Fruit fly (Drosophila melanogaster): ENCODE measurements around the gene obst-E.

DNA sequence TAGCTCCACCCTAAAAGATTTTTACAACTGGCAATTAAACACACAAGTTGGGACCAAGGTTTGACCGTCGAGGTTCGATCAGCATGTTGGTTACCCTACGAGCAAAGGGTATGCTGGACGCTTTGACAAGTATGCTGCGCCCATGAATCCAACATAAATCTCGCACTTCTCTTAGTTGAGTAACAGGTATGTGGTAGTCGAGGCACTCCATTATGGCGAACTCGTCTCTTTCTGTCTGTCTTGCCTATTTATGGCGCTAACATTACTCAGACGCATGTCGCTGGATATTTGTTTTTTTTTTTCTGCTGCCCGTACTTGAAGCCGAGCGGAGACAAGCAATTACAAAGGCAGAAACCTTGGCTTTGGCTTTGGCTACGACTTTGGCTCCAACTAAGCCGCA is 15.2 kb upstream of the obst-E start:
- TF ChIP-seq usp (GFP tag; optimal IDR thresholded peaks at IDR 0.05), result no peak
- TF ChIP-seq psq (optimal IDR thresholded peaks at IDR 0.05), result no peak
- no peak for TF ChIP-seq CG8478 (optimal IDR thresholded peaks at IDR 0.05)
- TF ChIP-seq EcR (GFP tag; optimal IDR thresholded peaks at IDR 0.05), result no peak
- no peak for TF ChIP-seq pan (optimal IDR thresholded peaks at IDR 0.05)
